Fruit fly (Drosophila melanogaster): ENCODE results near the gene CG42245.

CG42245 gene

dm6 chr3L:2589911-2590763 is 41.4 kb upstream of the CG42245 start (continued):
- TF ChIP-seq CG14710 (tag; optimal IDR thresholded peaks at IDR 0.05) (peak; percentile 82), lmd (GFP tag; IDR thresholded peaks at IDR 0.05) (no peak), p53 (GFP tag; optimal IDR thresholded peaks at IDR 0.05) (no peak), CG12071 (GFP tag; optimal IDR thresholded peaks at IDR 0.05) (no peak), Antp (GFP tag; optimal IDR thresholded peaks at IDR 0.05) (no peak), zen (tag; optimal IDR thresholded peaks at IDR 0.05) (peak; percentile 75), CG11398 (GFP tag; optimal IDR thresholded peaks at IDR 0.05) (no peak), tgo (GFP tag; IDR thresholded peaks at IDR 0.05) (no peak; the same call in 2 of the 3 replicates), CG14014 (GFP tag; IDR thresholded peaks at IDR 0.05) (peak; percentile 46), unc-4 (GFP tag; IDR thresholded peaks at IDR 0.05; ENCODE audit: partially characterized antibody) (peak; percentile 64), Spps (tag; optimal IDR thresholded peaks at IDR 0.05) (peak; percentile 68), CG17328 (GFP tag; IDR thresholded peaks at IDR 0.05) (peak; percentile 59; the same call in 1 of the 2 replicates), dmrt99B (tag; optimal IDR thresholded peaks at IDR 0.05) (peak; percentile 80), CG14860 (GFP tag; IDR thresholded peaks at IDR 0.05; ENCODE audit: partially characterized antibody) (peak; percentile 45; the same call in 1 of the 3 replicates), YL-1 (GFP tag; optimal IDR thresholded peaks at IDR 0.05) (no peak), Camta (GFP tag; optimal IDR thresholded peaks at IDR 0.05) (no peak), Nf-YB (GFP tag; optimal IDR thresholded peaks at IDR 0.05) (peak; percentile 62), CG8089 (GFP tag; optimal IDR thresholded peaks at IDR 0.05) (no peak), Deaf1 (tag; optimal IDR thresholded peaks at IDR 0.05) (peak; percentile 55), CG10209 (GFP tag; optimal IDR thresholded peaks at IDR 0.05) (peak; percentile 74), dm (GFP tag; optimal IDR thresholded peaks at IDR 0.05) (no peak), Max (GFP tag; optimal IDR thresholded peaks at IDR 0.05) (peak; percentile 62), CG12659 (GFP tag; optimal IDR thresholded peaks at IDR 0.05) (peak; percentile 85), CG10654 (GFP tag; optimal IDR thresholded peaks at IDR 0.05) (peak; percentile 24), Blimp-1 (GFP tag; optimal IDR thresholded peaks at IDR 0.05) (peak; percentile 64), Drgx (GFP tag; IDR thresholded peaks at IDR 0.05) (no peak), CG18011 (GFP tag; optimal IDR thresholded peaks at IDR 0.05) (peak; percentile 26), Atf-2 (GFP tag; optimal IDR thresholded peaks at IDR 0.05) (no peak), jigr1 (GFP tag; IDR thresholded peaks at IDR 0.05) (no peak), odd (GFP tag; optimal IDR thresholded peaks at IDR 0.05) (peak; percentile 83), Myb (GFP tag; optimal IDR thresholded peaks at IDR 0.05) (no peak), Ada2b (GFP tag; IDR thresholded peaks at IDR 0.05) (peak; percentile 69), cato (GFP tag; optimal IDR thresholded peaks at IDR 0.05; ENCODE audit: borderline replicate concordance) (peak; percentile 32), Side (GFP tag; optimal IDR thresholded peaks at IDR 0.05) (no peak), gsb (GFP tag; IDR thresholded peaks at IDR 0.05) (peak; percentile 32; the same call in 1 of the 2 replicates), CG5245 (GFP tag; optimal IDR thresholded peaks at IDR 0.05) (no peak), Xbp1 (GFP tag; optimal IDR thresholded peaks at IDR 0.05) (peak; percentile 80), CG12391 (tag; optimal IDR thresholded peaks at IDR 0.05) (peak; percentile 86), Fer1 (GFP tag; optimal IDR thresholded peaks at IDR 0.05) (peak; percentile 77), CTCF (GFP tag; optimal IDR thresholded peaks at IDR 0.05) (peak; percentile 8), Dfd (GFP tag; optimal IDR thresholded peaks at IDR 0.05) (no peak), Hr78 (GFP tag; optimal IDR thresholded peaks at IDR 0.05) (peak in 1 of 2 experiments; percentile 48), pnt (GFP tag; optimal IDR thresholded peaks at IDR 0.05) (no peak), C15 (GFP tag; IDR thresholded peaks at IDR 0.05) (no peak), CG8924 (tag; optimal IDR thresholded peaks at IDR 0.05) (peak; percentile 88), CG10274 (GFP tag; optimal IDR thresholded peaks at IDR 0.05) (peak; percentile 32), Fer3 (tag; optimal IDR thresholded peaks at IDR 0.05) (peak; percentile 80), ind (GFP tag; optimal IDR thresholded peaks at IDR 0.05) (peak; percentile 64), Six4 (GFP tag; optimal IDR thresholded peaks at IDR 0.05) (peak; percentile 37)
